Worm (Caenorhabditis elegans): ENCODE results near the gene aat-1.

DNA sequence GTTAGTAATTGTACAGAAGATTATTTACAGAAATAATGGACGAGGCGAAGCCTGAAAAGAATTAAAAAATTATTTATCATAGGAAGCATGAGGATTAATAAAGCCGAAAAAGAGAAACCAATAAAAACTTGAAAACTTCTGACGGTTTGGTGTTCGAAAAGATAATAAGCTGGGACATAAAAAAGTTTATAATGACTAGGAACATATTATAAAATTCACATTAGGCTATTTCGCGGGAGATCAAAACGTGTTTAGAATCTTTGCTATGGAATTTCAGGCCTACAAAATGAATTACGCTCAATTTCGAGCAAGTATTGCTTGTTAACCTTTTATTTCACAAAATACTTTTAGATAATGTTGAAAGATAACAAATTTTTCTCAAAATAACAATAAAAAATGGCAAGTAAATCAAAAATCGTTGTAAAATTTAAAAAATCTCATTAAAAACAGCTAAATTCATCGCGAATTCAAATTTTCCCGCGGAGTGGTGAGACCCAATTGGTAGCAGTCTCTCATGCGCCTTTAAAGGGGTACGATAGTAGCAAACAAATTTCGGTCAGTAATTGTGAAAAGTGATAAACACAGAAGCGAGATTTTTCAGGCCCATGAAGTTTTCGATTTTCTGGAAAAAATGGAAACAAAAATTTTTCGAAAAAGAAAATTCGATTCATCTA lies 12.6 kb downstream of the aat-1 start, which contains the start of gene trcs-1:
- TF ChIP-seq hnd-1 (tag; optimal IDR thresholded peaks at IDR 0.05) (no peak), aly-1 (tag; optimal IDR thresholded peaks at IDR 0.05) (no peak)

Measured in whole organism, early embryonic.